Fruit fly (Drosophila melanogaster) whole organism, prepupa: ENCODE data around the gene Rev1.

Source experiments
- Blimp-1 ChIP-seq: fragments of 200-800 bp; sonication (Bioruptor generic); optimal IDR thresholded peaks from 3 replicates; lab custom pipeline; 2017; ENCODE audit warnings: missing biosample characterization, missing genetic modification characterization, mild to moderate bottlenecking, moderate library complexity, missing genetic modification reagents
- CG10631 ChIP-seq: fragments of 200-800 bp; sonication (Bioruptor generic); optimal IDR thresholded peaks from 2 replicates; lab custom pipeline; 2016; ENCODE audit warnings: missing biosample characterization, missing genetic modification characterization
- CG10669 ChIP-seq: fragments of 200-800 bp; sonication (Bioruptor generic); optimal IDR thresholded peaks from 3 replicates; lab custom pipeline; 2018; ENCODE audit warnings: missing biosample characterization, mild to moderate bottlenecking, missing genetic modification characterization, moderate library complexity
- CG11294 ChIP-seq: fragments of 200-800 bp; sonication (Bioruptor generic); IDR thresholded peaks from 2 replicates; pipeline ENCODE4 v1.3.6; 2022; ENCODE audit warnings: missing biosample characterization, missing genetic modification characterization
- CG11762 ChIP-seq: fragments of 200-800 bp; sonication (Bioruptor generic); optimal IDR thresholded peaks from 3 replicates; lab custom pipeline; 2016; ENCODE audit warnings: missing biosample characterization, missing genetic modification characterization; ENCODE audit not compliant: insufficient read depth
- CG16779 ChIP-seq: fragments of 200-800 bp; sonication (Bioruptor generic); optimal IDR thresholded peaks from 3 replicates; lab custom pipeline; 2017; ENCODE audit warnings: missing biosample characterization, mild to moderate bottlenecking, missing genetic modification characterization
- CG31627 ChIP-seq: fragments of 200-800 bp; sonication (Bioruptor generic); optimal IDR thresholded peaks from 3 replicates; lab custom pipeline; 2016; ENCODE audit warnings: missing biosample characterization, missing genetic modification characterization
- CG34406 ChIP-seq: fragments of 200-800 bp; sonication (Bioruptor generic); optimal IDR thresholded peaks from 3 replicates; lab custom pipeline; 2016; ENCODE audit warnings: missing biosample characterization, missing genetic modification characterization
- CG3919 ChIP-seq: fragments of 200-800 bp; sonication (Bioruptor generic); optimal IDR thresholded peaks from 3 replicates; lab custom pipeline; 2016; ENCODE audit warnings: missing biosample characterization, missing genetic modification characterization
- CG4318 ChIP-seq: fragments of 200-800 bp; sonication (Bioruptor generic); optimal IDR thresholded peaks from 3 replicates; lab custom pipeline; 2017; ENCODE audit warnings: missing biosample characterization, mild to moderate bottlenecking, missing genetic modification characterization
- CG6276 ChIP-seq: fragments of 200-800 bp; sonication (Bioruptor generic); optimal IDR thresholded peaks from 2 replicates; lab custom pipeline; 2017; ENCODE audit warnings: missing biosample characterization, mild to moderate bottlenecking, missing genetic modification characterization
- CG6808 ChIP-seq: fragments of 200-800 bp; sonication (Bioruptor generic); optimal IDR thresholded peaks from 3 replicates; lab custom pipeline; 2017; ENCODE audit warnings: missing biosample characterization, missing genetic modification characterization, mild to moderate bottlenecking, moderate library complexity, missing genetic modification reagents
- CG6854 ChIP-seq: fragments of 200-800 bp; sonication (Bioruptor generic); optimal IDR thresholded peaks from 2 replicates; lab custom pipeline; 2017; ENCODE audit warnings: missing biosample characterization, mild to moderate bottlenecking, missing genetic modification characterization
- CG7368 ChIP-seq: fragments of 200-800 bp; sonication (Bioruptor generic); optimal IDR thresholded peaks from 3 replicates; lab custom pipeline; 2016; ENCODE audit warnings: missing biosample characterization, missing genetic modification characterization
- CG8319 ChIP-seq: fragments of 200-800 bp; sonication (Bioruptor generic); optimal IDR thresholded peaks from 3 replicates; lab custom pipeline; 2016; ENCODE audit warnings: missing biosample characterization, missing genetic modification characterization
- CG9139 ChIP-seq: fragments of 200-800 bp; sonication (Bioruptor generic); optimal IDR thresholded peaks from 3 replicates; lab custom pipeline; 2017; ENCODE audit warnings: missing biosample characterization, mild to moderate bottlenecking, missing genetic modification characterization
- Eip78C ChIP-seq: fragments of 200-800 bp; sonication (Bioruptor generic); peaks from one replicate; lab custom pipeline; 2016; ENCODE audit warnings: missing biosample characterization, missing genetic modification characterization
- Eip93F ChIP-seq: fragments of 200-800 bp; sonication (Bioruptor generic); optimal IDR thresholded peaks from 2 replicates; lab custom pipeline; 2016; ENCODE audit warnings: missing biosample characterization, mild to moderate bottlenecking, missing genetic modification characterization
- Ets96B ChIP-seq: fragments of 200-800 bp; optimal IDR thresholded peaks from 2 replicates; lab custom pipeline; 2019; ENCODE audit warnings: missing biosample characterization, mild to moderate bottlenecking, missing genetic modification characterization, moderate library complexity
- Hr38 ChIP-seq: sonication (Bioruptor generic); optimal IDR thresholded peaks from 2 replicates; lab custom pipeline; 2016; ENCODE audit warnings: missing biosample characterization, missing genetic modification characterization
- Hr39 ChIP-seq: fragments of 200-800 bp; sonication (Bioruptor generic); optimal IDR thresholded peaks from 2 replicates; lab custom pipeline; 2016; ENCODE audit warnings: missing biosample characterization, missing genetic modification characterization
- Hr4 ChIP-seq: fragments of 200-800 bp; sonication (Bioruptor generic); optimal IDR thresholded peaks from 3 replicates; lab custom pipeline; 2016; ENCODE audit warnings: missing biosample characterization, missing genetic modification characterization
- Lpt ChIP-seq: fragments of 200-800 bp; sonication (Bioruptor generic); optimal IDR thresholded peaks from 3 replicates; lab custom pipeline; 2016; ENCODE audit warnings: missing biosample characterization, missing genetic modification characterization
- Met ChIP-seq: fragments of 200-800 bp; sonication (Bioruptor generic); optimal IDR thresholded peaks from 3 replicates; lab custom pipeline; 2016; ENCODE audit warnings: missing biosample characterization, missing genetic modification characterization
- OdsH ChIP-seq: fragments of 200-800 bp; sonication (Bioruptor generic); optimal IDR thresholded peaks from 3 replicates; lab custom pipeline; 2016; ENCODE audit warnings: missing biosample characterization, missing genetic modification characterization
- Smox ChIP-seq: fragments of 200-800 bp; sonication (Bioruptor generic); optimal IDR thresholded peaks from 3 replicates; lab custom pipeline; 2016; ENCODE audit warnings: missing biosample characterization, missing genetic modification characterization
- Sox15 ChIP-seq: fragments of 200-800 bp; sonication (Bioruptor generic); optimal IDR thresholded peaks from 3 replicates; lab custom pipeline; 2016; ENCODE audit warnings: missing biosample characterization, missing genetic modification characterization
- acj6 ChIP-seq: fragments of 200-800 bp; sonication (Bioruptor generic); optimal IDR thresholded peaks from 3 replicates; lab custom pipeline; 2016; ENCODE audit warnings: missing biosample characterization, missing genetic modification characterization
- cyc ChIP-seq: fragments of 200-800 bp; sonication (Bioruptor generic); optimal IDR thresholded peaks from 3 replicates; lab custom pipeline; 2016; ENCODE audit warnings: missing biosample characterization, missing genetic modification characterization
- dac ChIP-seq: fragments of 200-800 bp; sonication (Bioruptor generic); optimal IDR thresholded peaks from 2 replicates; lab custom pipeline; 2017; ENCODE audit warnings: missing biosample characterization, mild to moderate bottlenecking, missing genetic modification characterization
- eg ChIP-seq: fragments of 200-800 bp; sonication (Bioruptor generic); IDR thresholded peaks from 3 replicates; pipeline ENCODE4 v1.3.6; 2022; ENCODE audit warnings: missing biosample characterization, missing genetic modification characterization
- esn ChIP-seq: fragments of 200-800 bp; sonication (Bioruptor generic); optimal IDR thresholded peaks from 2 replicates; lab custom pipeline; 2016; ENCODE audit warnings: missing biosample characterization, mild to moderate bottlenecking, missing genetic modification characterization, moderate library complexity
- fd59A ChIP-seq: fragments of 200-800 bp; sonication (Bioruptor generic); optimal IDR thresholded peaks from 2 replicates; lab custom pipeline; 2017; ENCODE audit warnings: missing biosample characterization, mild to moderate bottlenecking, missing genetic modification characterization, missing genetic modification reagents
- fd85E ChIP-seq: fragments of 200-800 bp; sonication (Bioruptor generic); optimal IDR thresholded peaks from 3 replicates; lab custom pipeline; 2016; ENCODE audit warnings: missing biosample characterization, missing genetic modification characterization
- fkh ChIP-seq: fragments of 200-800 bp; sonication (Bioruptor generic); optimal IDR thresholded peaks from 3 replicates; lab custom pipeline; 2017; ENCODE audit warnings: missing biosample characterization, mild to moderate bottlenecking, missing genetic modification characterization, moderate library complexity
- net ChIP-seq: fragments of 200-800 bp; sonication (Bioruptor generic); optimal IDR thresholded peaks from 3 replicates; lab custom pipeline; 2016; ENCODE audit warnings: missing biosample characterization, missing genetic modification characterization
- pdm3 ChIP-seq: fragments of 200-800 bp; sonication (Bioruptor generic); optimal IDR thresholded peaks from 3 replicates; lab custom pipeline; 2016; ENCODE audit warnings: missing biosample characterization, missing genetic modification characterization
- salr ChIP-seq, 2 experiments: fragments of 200-800 bp; sonication (Bioruptor generic); optimal IDR thresholded peaks; 3 replicates each; lab custom pipeline; 2016 to 2018; ENCODE audit warnings: missing biosample characterization in 2 of 2, missing genetic modification characterization in 2 of 2, mild to moderate bottlenecking in 1 of 2
- spab ChIP-seq: fragments of 200-800 bp; sonication (Bioruptor generic); optimal IDR thresholded peaks from 2 replicates; lab custom pipeline; 2017; ENCODE audit warnings: missing biosample characterization, mild to moderate bottlenecking, missing genetic modification characterization, missing genetic modification reagents
- ss ChIP-seq, 2 experiments: fragments of 200-800 bp; sonication (Bioruptor generic); optimal IDR thresholded peaks; 2 replicates in 1 of 2; 3 replicates in 1 of 2; lab custom pipeline; 2017 to 2018; ENCODE audit warnings: mild to moderate bottlenecking in 2 of 2, missing biosample characterization in 2 of 2, missing genetic modification characterization in 2 of 2, moderate library complexity in 1 of 2
- svp ChIP-seq: fragments of 200-800 bp; sonication (Bioruptor generic); peaks from one replicate; lab custom pipeline; 2016; ENCODE audit warnings: missing biosample characterization, missing genetic modification characterization
- vri ChIP-seq: fragments of 200-800 bp; sonication (Bioruptor generic); optimal IDR thresholded peaks from 3 replicates; lab custom pipeline; 2016; ENCODE audit warnings: missing biosample characterization, mild to moderate bottlenecking, missing genetic modification characterization

Gene Rev1

DNA sequence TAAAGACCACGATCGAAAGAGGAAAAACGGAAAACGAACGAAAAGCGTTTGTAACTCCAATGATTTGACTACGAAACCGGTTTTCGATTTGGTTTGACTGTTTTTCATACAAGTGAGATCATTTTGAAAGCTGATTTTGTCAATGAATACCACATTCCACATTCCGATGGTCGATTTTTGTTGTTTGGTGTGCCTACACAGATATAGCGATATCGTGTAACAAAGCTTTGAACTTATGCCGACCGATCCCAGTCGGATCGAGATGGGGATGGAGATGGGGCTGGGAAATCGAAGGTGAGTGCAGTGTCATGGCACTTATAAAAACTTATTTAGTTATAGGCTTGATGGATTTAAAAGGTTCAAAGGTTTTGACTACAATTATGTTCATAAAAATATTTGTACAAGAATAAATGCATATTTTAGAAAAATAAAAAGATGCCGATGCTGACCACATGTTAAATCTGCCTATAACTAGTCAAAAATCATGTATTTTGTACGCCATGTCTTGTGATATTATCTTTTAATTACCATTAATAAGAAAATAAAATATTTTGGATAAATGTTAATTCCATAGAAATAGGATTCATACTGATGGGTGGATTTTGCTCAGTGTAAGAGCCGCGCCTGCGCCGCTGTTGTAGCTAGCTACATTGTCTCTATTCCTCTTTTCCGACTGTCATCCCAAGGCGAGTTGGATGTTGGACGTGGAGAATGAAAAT, 11.9 kb upstream of the Rev1 start (continued):
- peak; percentile 54 for TF ChIP-seq Ets96B (tag; lab: Kevin White, UChicago)
- TF ChIP-seq Hr39 (GFP tag; lab: Kevin White, UChicago) = no peak
- peak; percentile 49 for TF ChIP-seq CG10669 (GFP tag; lab: Kevin White, UChicago)
- no peak for TF ChIP-seq Met (GFP tag; lab: Kevin White, UChicago)
- TF ChIP-seq net (GFP tag; lab: Kevin White, UChicago) = no peak
- 0 out of 3 replicates have a peak, but pooled peaks have one; percentile 11 for TF ChIP-seq eg
- no peak for TF ChIP-seq Sox15 (GFP tag; lab: Kevin White, UChicago)
- TF ChIP-seq Smox (GFP tag; lab: Kevin White, UChicago) = no peak
- peak; percentile 55 for TF ChIP-seq OdsH
- peak; percentile 25 for TF ChIP-seq svp
- no peak for TF ChIP-seq CG8319 (GFP tag; lab: Kevin White, UChicago)
- TF ChIP-seq CG6808 (GFP tag; lab: Kevin White, UChicago) = peak; percentile 56
- peak; percentile 43 for TF ChIP-seq CG6276 (GFP tag; lab: Kevin White, UChicago)
- peak in 1 of 2 experiments; percentile 56 for TF ChIP-seq salr (GFP tag; optimal IDR thresholded peaks at IDR 0.05; lab: Kevin White, UChicago)
- TF ChIP-seq CG10631 (GFP tag; lab: Kevin White, UChicago) = peak; percentile 57
- peak; percentile 44 for TF ChIP-seq fd59A (GFP tag; lab: Kevin White, UChicago)

DNA sequence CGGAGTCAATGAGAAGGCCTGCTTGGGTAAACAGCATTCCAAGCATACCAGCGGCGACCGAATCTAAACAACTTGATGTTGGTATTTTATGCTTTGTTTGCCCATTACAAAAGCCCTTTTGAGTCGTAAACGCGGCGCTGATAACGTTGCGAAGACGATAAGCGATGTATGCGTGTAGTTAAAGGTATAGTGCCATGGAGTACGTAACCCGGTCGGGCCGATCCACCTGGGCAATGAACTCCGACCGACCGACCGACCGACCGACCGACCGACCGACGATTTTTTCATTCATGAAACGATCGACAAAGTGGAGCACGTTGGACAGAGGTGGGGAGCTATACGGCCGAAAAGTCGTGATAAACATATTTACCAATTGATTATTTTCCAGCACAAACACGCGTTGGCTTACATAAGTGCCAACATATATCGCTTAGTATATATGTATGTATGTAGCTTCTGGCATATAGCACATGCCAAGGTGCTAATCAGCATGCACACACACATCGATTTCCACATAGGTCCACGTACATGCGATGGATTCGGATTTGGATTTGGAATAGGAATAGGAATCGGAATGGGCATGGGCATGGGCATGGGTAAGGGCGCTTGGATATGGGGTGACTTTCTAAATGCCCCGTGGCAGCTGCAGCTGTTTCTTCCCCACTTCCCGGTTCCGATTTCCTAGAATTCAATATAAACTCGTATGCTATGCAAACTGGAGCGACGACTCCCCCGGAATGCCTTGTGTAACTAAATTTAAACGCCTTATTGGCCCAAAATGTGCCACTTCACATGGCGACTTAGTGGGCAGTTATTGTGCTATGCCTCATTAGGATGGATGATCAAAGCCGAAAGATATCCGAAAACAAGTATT, 11.1 kb upstream of the Rev1 start:
- TF ChIP-seq Hr4 (GFP tag; lab: Kevin White, UChicago) = no peak
- TF ChIP-seq svp = no peak
- no peak for TF ChIP-seq Met (GFP tag; lab: Kevin White, UChicago)
- TF ChIP-seq CG10669 (GFP tag; lab: Kevin White, UChicago) = no peak
- peak; percentile 92 for TF ChIP-seq fkh
- no peak for TF ChIP-seq Lpt (GFP tag; lab: Kevin White, UChicago)
- TF ChIP-seq vri (GFP tag; lab: Kevin White, UChicago) = peak; percentile 0
- TF ChIP-seq cyc (GFP tag; lab: Kevin White, UChicago) = no peak
- TF ChIP-seq CG3919 (GFP tag; lab: Kevin White, UChicago) = no peak
- no peak for TF ChIP-seq acj6 (GFP tag; lab: Kevin White, UChicago)
- TF ChIP-seq CG7368 = no peak
- no peak for TF ChIP-seq Blimp-1 (GFP tag; lab: Kevin White, UChicago)
- no peak for TF ChIP-seq pdm3 (GFP tag; lab: Kevin White, UChicago)
- TF ChIP-seq, all 60 proteins: peak for 2

DNA sequence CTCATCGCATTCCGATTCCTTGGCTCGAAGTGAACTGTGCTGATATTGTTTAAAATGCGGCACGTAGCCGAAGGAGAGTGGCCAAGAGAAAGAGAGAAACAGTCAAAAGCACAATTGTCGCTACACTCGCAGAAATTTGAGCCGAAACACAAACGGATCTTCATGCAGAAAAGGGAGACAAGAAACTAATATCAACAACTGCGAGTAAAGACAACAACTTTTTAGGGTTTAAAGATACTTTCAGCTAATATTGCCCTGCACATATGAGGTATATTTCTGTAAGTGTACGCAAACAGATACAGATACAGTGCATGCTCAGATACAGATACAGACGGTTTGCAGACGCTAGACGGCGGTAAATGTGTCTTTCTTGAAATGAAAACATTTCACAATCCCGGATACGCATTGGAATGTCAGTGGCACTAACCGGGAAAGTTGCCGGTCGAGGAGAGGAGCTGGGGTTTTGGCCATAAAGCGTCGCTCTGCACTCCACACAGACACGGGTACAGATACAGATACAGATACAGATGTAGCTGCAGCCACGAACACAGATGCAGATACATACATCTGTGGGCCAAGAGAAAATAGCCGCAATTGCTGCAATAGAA, 9.9 kb upstream of the Rev1 start:
- TF ChIP-seq esn (GFP tag; lab: Kevin White, UChicago) (peak; percentile 91), CG31627 (GFP tag; lab: Kevin White, UChicago) (peak; percentile 91), Lpt (GFP tag; lab: Kevin White, UChicago) (peak; percentile 95), CG4318 (GFP tag; lab: Kevin White, UChicago) (peak; percentile 96), CG6276 (GFP tag; lab: Kevin White, UChicago) (peak; percentile 87), CG11762 (peak; percentile 91), vri (GFP tag; lab: Kevin White, UChicago) (peak; percentile 76), Hr39 (GFP tag; lab: Kevin White, UChicago) (peak; percentile 91), Hr38 (GFP tag; lab: Kevin White, UChicago) (peak; percentile 70), CG6854 (peak; percentile 80), CG34406 (GFP tag; lab: Kevin White, UChicago) (peak; percentile 86), dac (GFP tag; lab: Kevin White, UChicago) (peak; percentile 98), CG8319 (GFP tag; lab: Kevin White, UChicago) (peak; percentile 81), cyc (GFP tag; lab: Kevin White, UChicago) (peak; percentile 92), fd85E (GFP tag; lab: Kevin White, UChicago) (peak; percentile 65), pdm3 (GFP tag; lab: Kevin White, UChicago) (peak; percentile 94), spab (GFP tag; lab: Kevin White, UChicago) (peak; percentile 77), ss (GFP tag; optimal IDR thresholded peaks at IDR 0.05; lab: Kevin White, UChicago) (peak; percentile 62 to 67), Eip78C (GFP tag; lab: Kevin White, UChicago) (peak; percentile 97), CG16779 (peak; percentile 77), CG11294 (GFP tag; lab: Robert Waterston, UW) (peak; percentile 83), OdsH (peak; percentile 95), CG10669 (GFP tag; lab: Kevin White, UChicago) (peak; percentile 84), CG9139 (GFP tag; lab: Kevin White, UChicago) (peak; percentile 50), eg (peak; percentile 95), Eip93F (GFP tag; lab: Kevin White, UChicago) (peak; percentile 47)
